Worm (Caenorhabditis elegans): ENCODE results near the gene sre-32.

DNA sequence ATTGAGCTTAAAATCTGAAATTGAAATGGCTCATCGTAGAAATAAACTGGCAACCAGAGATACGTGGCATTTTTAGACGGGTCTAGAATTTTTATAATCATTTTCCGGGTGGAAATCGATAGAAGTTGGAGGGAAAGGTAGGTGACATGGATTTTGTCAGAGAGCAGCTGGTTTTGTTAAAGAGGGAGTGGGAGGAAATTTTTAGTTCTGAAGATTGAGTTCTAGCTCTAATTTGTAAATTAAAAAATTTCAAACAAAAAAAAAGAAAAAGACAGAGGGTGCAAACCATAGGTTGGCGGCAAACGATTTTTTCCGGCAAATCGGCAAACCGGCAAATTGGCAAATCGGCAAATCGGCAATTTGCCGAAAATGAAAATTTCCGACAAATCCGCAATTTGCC, at the start of gene sre-32:
- TF ChIP-seq W03F9.2 (tag; optimal IDR thresholded peaks at IDR 0.05) (no peak), him-1 (tag; optimal IDR thresholded peaks at IDR 0.05) (no peak)

All from whole organism, L4/young adult.